Worm (Caenorhabditis elegans) whole organism, midembryonic: ENCODE measurements around the gene abhd-5.1.

ENCODE experiments used
- T22C8.4 ChIP-seq: fragments of 200-800 bp; sonication (Bioruptor generic); IDR thresholded peaks from 2 replicates; pipeline ENCODE4 v1.3.6; 2022; ENCODE audit warnings: missing genetic modification characterization, missing compliant biosample characterization
- cog-1 ChIP-seq: sonication (generic microtip); optimal IDR thresholded peaks from 2 replicates; lab custom pipeline; 2016; ENCODE audit warnings: missing genetic modification characterization, missing compliant biosample characterization
- flt-1 ChIP-seq: fragments of 200-800 bp; sonication (Bioruptor generic); IDR thresholded peaks from 2 replicates; pipeline ENCODE4 v1.3.6; 2022; ENCODE audit warnings: missing genetic modification characterization, missing compliant biosample characterization
- klf-2 ChIP-seq: fragments of 200-800 bp; sonication (Bioruptor generic); conservative IDR thresholded peaks from 2 replicates; pipeline ENCODE4 v1.3.6; 2022; ENCODE audit warnings: missing genetic modification reagents, missing genetic modification characterization, missing compliant biosample characterization
- med-1 ChIP-seq: sonication (generic microtip); optimal IDR thresholded peaks from 2 replicates; lab custom pipeline; 2017; ENCODE audit warnings: missing genetic modification characterization, mild to moderate bottlenecking, missing compliant biosample characterization, antibody characterized with exemption, missing genetic modification reagents; ENCODE audit not compliant: insufficient read depth
- ref-1 ChIP-seq: fragments of 200-800 bp; sonication (Bioruptor generic); conservative IDR thresholded peaks from 2 replicates; pipeline ENCODE4 v1.3.6; 2022; ENCODE audit warnings: missing genetic modification reagents, missing genetic modification characterization, missing compliant biosample characterization
- ztf-29 ChIP-seq: fragments of 200-800 bp; sonication (Bioruptor generic); IDR thresholded peaks from 2 replicates; pipeline ENCODE4 v1.3.6; 2022; ENCODE audit warnings: missing genetic modification reagents, missing genetic modification characterization, missing compliant biosample characterization

DNA sequence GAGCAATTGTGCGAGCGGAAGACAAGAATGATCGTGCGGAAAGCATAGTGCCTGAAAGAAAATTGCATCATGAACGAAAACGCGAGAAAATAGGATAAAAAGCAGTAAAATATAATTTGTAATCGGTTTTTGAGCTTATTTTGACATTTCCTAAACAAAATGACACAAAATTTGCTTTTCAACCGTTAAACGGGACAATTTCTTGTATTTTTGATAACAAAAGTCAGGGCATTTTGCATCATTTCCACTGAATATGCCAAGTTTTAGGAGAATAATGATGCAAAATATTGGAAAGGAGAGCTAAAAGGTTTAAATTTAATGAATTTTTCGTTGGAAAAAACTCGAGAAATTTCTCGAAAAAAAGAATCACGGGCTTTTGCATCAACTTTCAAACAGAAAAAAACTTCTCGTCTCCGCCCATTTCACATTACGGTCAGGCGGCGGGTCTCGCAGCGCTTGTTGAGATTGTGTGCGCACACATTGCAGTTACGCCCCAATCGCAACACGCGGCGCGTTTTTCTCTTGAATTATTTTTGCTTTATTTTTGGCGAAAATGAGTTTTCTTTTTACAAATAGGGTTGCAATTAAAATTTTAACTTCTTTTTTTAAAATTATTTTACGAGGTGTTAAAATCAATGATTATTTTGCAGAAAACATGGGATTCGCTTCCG lies 20.6 kb upstream of the abhd-5.1 start, which contains the start of the genes hsp-6 and C37H5.5:
- no peak for TF ChIP-seq ztf-29 (GFP tag; lab: Robert Waterston, UW)
- TF ChIP-seq klf-2 (GFP tag; lab: Robert Waterston, UW): no peak
- no peak for TF ChIP-seq T22C8.4
- no peak for TF ChIP-seq ref-1 (GFP tag; lab: Robert Waterston, UW)
- TF ChIP-seq flt-1 (GFP tag; lab: Robert Waterston, UW): 0 out of 2 replicates have a peak, but pooled peaks have one; percentile 55
- no peak for TF ChIP-seq med-1 (GFP tag; lab: Kevin White, UChicago)
- TF ChIP-seq cog-1 (tag; lab: Kevin White, UChicago): peak; percentile 40
